Worm (Caenorhabditis elegans) whole organism, L2 larva: ENCODE data around the gene srh-3.
A peak's percentile ranks its signal among the peaks of the same experiment; 100 is the strongest.

Source experiments
- F13H6.1 ChIP-seq: sonication (generic microtip); optimal IDR thresholded peaks from 2 replicates; lab custom pipeline; 2016; ENCODE audit warnings: missing genetic modification characterization, missing compliant biosample characterization
- R02D3.7 ChIP-seq: fragments of 150-350 bp; optimal IDR thresholded peaks from 2 replicates; lab custom pipeline; 2014; ENCODE audit warnings: missing biosample characterization, missing genetic modification characterization
- Y55F3AM.14 ChIP-seq: fragments of 200-800 bp; sonication (Bioruptor generic); optimal IDR thresholded peaks from 2 replicates; lab custom pipeline; 2018; ENCODE audit warnings: mild to moderate bottlenecking, missing genetic modification characterization, missing compliant biosample characterization
- alr-1 ChIP-seq: fragments of 150-350 bp; optimal IDR thresholded peaks from 2 replicates; lab custom pipeline; 2014; ENCODE audit warnings: missing biosample characterization, missing genetic modification characterization
- aly-2 ChIP-seq: fragments of 150-350 bp; optimal IDR thresholded peaks from 2 replicates; lab custom pipeline; 2014; ENCODE audit warnings: missing biosample characterization, missing genetic modification characterization
- ama-1 ChIP-seq: fragments of 150-350 bp; optimal IDR thresholded peaks from 2 replicates; lab custom pipeline; 2018; ENCODE audit warnings: inconsistent platforms
- ceh-16 ChIP-seq: fragments of 150-350 bp; optimal IDR thresholded peaks from 2 replicates; lab custom pipeline; 2014; ENCODE audit warnings: missing biosample characterization, missing genetic modification characterization
- ceh-82 ChIP-seq: fragments of 150-350 bp; optimal IDR thresholded peaks from 2 replicates; lab custom pipeline; 2014; ENCODE audit warnings: missing biosample characterization, missing genetic modification characterization
- crh-2 ChIP-seq: sonication (generic microtip); optimal IDR thresholded peaks from 2 replicates; lab custom pipeline; 2017; ENCODE audit warnings: missing biosample characterization, missing genetic modification characterization
- dmd-4 ChIP-seq: sonication (generic microtip); optimal IDR thresholded peaks from 2 replicates; lab custom pipeline; 2017; ENCODE audit warnings: missing biosample characterization, missing genetic modification characterization
- egl-27 ChIP-seq: sonication (generic microtip); optimal IDR thresholded peaks from 3 replicates; lab custom pipeline; 2017; ENCODE audit warnings: missing biosample characterization, missing genetic modification reagents, missing genetic modification characterization
- elt-1 ChIP-seq: fragments of 150-350 bp; optimal IDR thresholded peaks from 2 replicates; lab custom pipeline; 2014; ENCODE audit warnings: missing biosample characterization, missing genetic modification characterization
- fos-1 ChIP-seq: fragments of 150-350 bp; optimal IDR thresholded peaks from 2 replicates; lab custom pipeline; 2014; ENCODE audit warnings: missing biosample characterization, missing genetic modification characterization
- gmeb-1 ChIP-seq: fragments of 150-350 bp; optimal IDR thresholded peaks from 2 replicates; lab custom pipeline; 2014; ENCODE audit warnings: missing biosample characterization, missing genetic modification characterization
- lin-11 ChIP-seq: fragments of 150-350 bp; sonication (generic microtip); optimal IDR thresholded peaks from 2 replicates; lab custom pipeline; 2014; ENCODE audit warnings: missing biosample characterization, missing genetic modification characterization, inconsistent platforms, mixed read lengths
- lsy-2 ChIP-seq, 2 experiments: fragments of 150-350 bp in 1 of 2; sonication (generic microtip) in 1 of 2; optimal IDR thresholded peaks; 2 replicates each; lab custom pipeline; 2014 to 2017; ENCODE audit warnings: missing biosample characterization in 2 of 2, missing genetic modification characterization in 2 of 2
- mab-5 ChIP-seq: fragments of 150-350 bp; optimal IDR thresholded peaks from 2 replicates; lab custom pipeline; 2014; ENCODE audit warnings: missing biosample characterization, missing genetic modification characterization
- mdl-1 ChIP-seq, 2 experiments: fragments of 150-350 bp in 1 of 2; sonication (generic microtip) in 1 of 2; optimal IDR thresholded peaks; 2 replicates each; lab custom pipeline; 2017; ENCODE audit warnings: missing biosample characterization in 2 of 2, missing genetic modification characterization in 2 of 2
- nhr-10 ChIP-seq: sonication (generic microtip); optimal IDR thresholded peaks from 2 replicates; lab custom pipeline; 2017; ENCODE audit warnings: missing biosample characterization, missing genetic modification characterization
- nhr-11 ChIP-seq: fragments of 150-350 bp; optimal IDR thresholded peaks from 2 replicates; lab custom pipeline; 2014; ENCODE audit warnings: missing biosample characterization, missing genetic modification characterization
- nhr-12 ChIP-seq: fragments of 150-350 bp; optimal IDR thresholded peaks from 2 replicates; lab custom pipeline; 2014; ENCODE audit warnings: missing biosample characterization, missing genetic modification characterization
- nhr-129 ChIP-seq: fragments of 150-350 bp; optimal IDR thresholded peaks from 2 replicates; lab custom pipeline; 2014; ENCODE audit warnings: missing biosample characterization, missing genetic modification characterization
- nhr-21 ChIP-seq: fragments of 150-350 bp; optimal IDR thresholded peaks from 2 replicates; lab custom pipeline; 2014; ENCODE audit warnings: missing biosample characterization, missing genetic modification characterization
- nhr-23 ChIP-seq: fragments of 150-350 bp; optimal IDR thresholded peaks from 2 replicates; lab custom pipeline; 2014; ENCODE audit warnings: missing biosample characterization, missing genetic modification reagents, missing genetic modification characterization
- nhr-237 ChIP-seq: fragments of 150-350 bp; optimal IDR thresholded peaks from 2 replicates; lab custom pipeline; 2014; ENCODE audit warnings: missing biosample characterization, missing genetic modification characterization
- nhr-25 ChIP-seq: fragments of 150-350 bp; sonication (generic microtip); optimal IDR thresholded peaks from 3 replicates; lab custom pipeline; 2014; ENCODE audit warnings: missing biosample characterization, missing genetic modification characterization
- nhr-6 ChIP-seq: fragments of 150-350 bp; optimal IDR thresholded peaks from 2 replicates; lab custom pipeline; 2014; ENCODE audit warnings: missing biosample characterization, missing genetic modification characterization
- peb-1 ChIP-seq: fragments of 150-350 bp; optimal IDR thresholded peaks from 2 replicates; lab custom pipeline; 2014; ENCODE audit warnings: missing biosample characterization, missing genetic modification characterization
- skn-1 ChIP-seq: sonication (generic microtip); optimal IDR thresholded peaks from 2 replicates; lab custom pipeline; 2017; ENCODE audit warnings: missing biosample characterization, missing genetic modification characterization
- sma-3 ChIP-seq: sonication (generic microtip); optimal IDR thresholded peaks from 2 replicates; lab custom pipeline; 2016; ENCODE audit warnings: missing genetic modification reagents, missing genetic modification characterization, missing compliant biosample characterization
- sma-9 ChIP-seq, 2 experiments: fragments of 150-350 bp in 1 of 2; sonication (generic microtip) in 1 of 2; optimal IDR thresholded peaks; 2 replicates each; lab custom pipeline; 2014 to 2016; ENCODE audit warnings: missing genetic modification characterization in 2 of 2, mild to moderate bottlenecking in 1 of 2, missing biosample characterization in 1 of 2, missing compliant biosample characterization in 1 of 2, missing genetic modification reagents in 1 of 2, moderate library complexity in 1 of 2
- snpc-4 ChIP-seq: fragments of 150-350 bp; optimal IDR thresholded peaks from 2 replicates; lab custom pipeline; 2014; ENCODE audit warnings: missing biosample characterization, missing genetic modification characterization
- unc-39 ChIP-seq: fragments of 150-350 bp; optimal IDR thresholded peaks from 2 replicates; lab custom pipeline; 2014; ENCODE audit warnings: missing biosample characterization, missing genetic modification characterization
- unc-62 ChIP-seq: fragments of 150-350 bp; optimal IDR thresholded peaks from 2 replicates; lab custom pipeline; 2014; ENCODE audit warnings: missing biosample characterization, missing genetic modification reagents, missing genetic modification characterization
- zag-1 ChIP-seq: fragments of 150-350 bp; optimal IDR thresholded peaks from 2 replicates; lab custom pipeline; 2014; ENCODE audit warnings: missing biosample characterization, missing genetic modification characterization
- ztf-4 ChIP-seq: fragments of 150-350 bp; optimal IDR thresholded peaks from 2 replicates; lab custom pipeline; 2014; ENCODE audit warnings: missing biosample characterization, missing genetic modification characterization

srh-3 gene

ce11 chrV:1648000-1648399 is 34.4 kb upstream of the srh-3 start, which contains the start of gene irld-45:
irld-45 (plus strand) TSS chrV:1648300.
- no peak for TF ChIP-seq nhr-6 (tag; lab: Kevin White, UChicago)
- no peak for TF ChIP-seq R02D3.7 (tag; lab: Kevin White, UChicago)
- no peak for TF ChIP-seq peb-1 (tag; lab: Kevin White, UChicago)
- no peak for TF ChIP-seq ceh-82 (tag; lab: Kevin White, UChicago)
- TF ChIP-seq nhr-10 (tag; lab: Kevin White, UChicago): no peak
- TF ChIP-seq egl-27 (tag; lab: Kevin White, UChicago): no peak
- TF ChIP-seq nhr-11 (tag; lab: Kevin White, UChicago): no peak
- TF ChIP-seq mab-5 (tag; lab: Kevin White, UChicago): no peak
- no peak for TF ChIP-seq gmeb-1
- TF ChIP-seq sma-9 (GFP tag; optimal IDR thresholded peaks at IDR 0.05; lab: Kevin White, UChicago): no peak
- TF ChIP-seq sma-9 (tag; optimal IDR thresholded peaks at IDR 0.05; lab: Kevin White, UChicago): no peak
- TF ChIP-seq nhr-23 (tag; lab: Kevin White, UChicago): no peak
- TF ChIP-seq, all 48 proteins: peak for 0

- TF ChIP-seq gmeb-1 (no peak), alr-1 (tag; lab: Kevin White, UChicago) (no peak)
- TF ChIP-seq, all 48 proteins: peak for 0
Observed at ce11 chrV:1651045-1651444, 31.3 kb upstream of the srh-3 start, which contains the start of gene irld-44. irld-44 (plus strand) TSS chrV:1651345.

- peak; percentile 16 for TF ChIP-seq nhr-21
- no peak for TF ChIP-seq crh-2 (tag; lab: Kevin White, UChicago)
- no peak for TF ChIP-seq elt-1 (tag; lab: Kevin White, UChicago)
- no peak for TF ChIP-seq aly-2 (tag; lab: Kevin White, UChicago)
- TF ChIP-seq, all 48 proteins: peak for 1
Observed at ce11 chrV:1654845-1655244, 27.5 kb upstream of the srh-3 start, which contains the start of gene irld-11. irld-11 (plus strand) TSS chrV:1655145.

- TF ChIP-seq lsy-2 (tag; optimal IDR thresholded peaks at IDR 0.05; lab: Kevin White, UChicago) (no peak), alr-1 (tag; lab: Kevin White, UChicago) (no peak), nhr-237 (tag; lab: Kevin White, UChicago) (no peak), nhr-21 (no peak), zag-1 (tag; lab: Kevin White, UChicago) (no peak), unc-62 (GFP tag; lab: Kevin White, UChicago) (no peak), ztf-4 (tag; lab: Kevin White, UChicago) (no peak), fos-1 (tag; lab: Kevin White, UChicago) (no peak), skn-1 (tag; lab: Kevin White, UChicago) (no peak), R02D3.7 (tag; lab: Kevin White, UChicago) (no peak), ama-1 (lab: Kevin White, UChicago) (no peak), sma-3 (GFP tag; lab: Kevin White, UChicago) (no peak), unc-39 (tag; lab: Kevin White, UChicago) (no peak), elt-1 (tag; lab: Kevin White, UChicago) (no peak)
Observed at ce11 chrV:1662270-1662669, 20.1 kb upstream of the srh-3 start, which contains the start of gene irld-40. irld-40 (plus strand) TSS chrV:1662570.

ce11 chrV:1664921-1665320 is 17.5 kb upstream of the srh-3 start, which contains the start of gene K04F1.9:
K04F1.9 (plus strand) TSS chrV:1665221.
- TF ChIP-seq nhr-6 (tag; lab: Kevin White, UChicago) (no peak), snpc-4 (tag; lab: Kevin White, UChicago) (no peak), Y55F3AM.14 (no peak), zag-1 (tag; lab: Kevin White, UChicago) (no peak), nhr-25 (no peak), gmeb-1 (no peak), dmd-4 (tag; lab: Kevin White, UChicago) (no peak)

ce11 chrV:1666904-1667303 is 15.5 kb upstream of the srh-3 start, which contains the start of gene K04F1.8:
K04F1.8 (plus strand) TSS chrV:1667204.
- TF ChIP-seq nhr-11 (tag; lab: Kevin White, UChicago) (no peak), peb-1 (tag; lab: Kevin White, UChicago) (no peak), ama-1 (lab: Kevin White, UChicago) (no peak), nhr-12 (no peak), sma-3 (GFP tag; lab: Kevin White, UChicago) (no peak), R02D3.7 (tag; lab: Kevin White, UChicago) (no peak), elt-1 (tag; lab: Kevin White, UChicago) (no peak), nhr-21 (no peak), mdl-1 (tag; optimal IDR thresholded peaks at IDR 0.05; lab: Kevin White, UChicago) (no peak), F13H6.1 (tag; lab: Kevin White, UChicago) (no peak), dmd-4 (tag; lab: Kevin White, UChicago) (no peak), skn-1 (tag; lab: Kevin White, UChicago) (no peak), ceh-16 (tag; lab: Kevin White, UChicago) (no peak), nhr-10 (tag; lab: Kevin White, UChicago) (no peak), lin-11 (tag; lab: Kevin White, UChicago) (no peak), nhr-129 (tag; lab: Kevin White, UChicago) (no peak), nhr-23 (tag; lab: Kevin White, UChicago) (no peak), alr-1 (tag; lab: Kevin White, UChicago) (no peak), Y55F3AM.14 (no peak), fos-1 (tag; lab: Kevin White, UChicago) (no peak)
- TF ChIP-seq, all 48 proteins: peak for 0
